Worm (Caenorhabditis elegans) whole organism, L2 larva: Measurements from ENCODE around the gene K01B6.4.

ENCODE experiments used
- elt-3 ChIP-seq: sonication (generic microtip); optimal IDR thresholded peaks from 2 replicates; lab custom pipeline; 2017; ENCODE audit warnings: missing biosample characterization, missing genetic modification characterization
- lin-39 ChIP-seq: fragments of 150-350 bp; optimal IDR thresholded peaks from 2 replicates; lab custom pipeline; 2014; ENCODE audit warnings: missing biosample characterization, missing genetic modification reagents, missing genetic modification characterization
- mab-5 ChIP-seq: fragments of 150-350 bp; optimal IDR thresholded peaks from 2 replicates; lab custom pipeline; 2014; ENCODE audit warnings: missing biosample characterization, missing genetic modification characterization
- nhr-11 ChIP-seq: fragments of 150-350 bp; optimal IDR thresholded peaks from 2 replicates; lab custom pipeline; 2014; ENCODE audit warnings: missing biosample characterization, missing genetic modification characterization
- nhr-237 ChIP-seq: fragments of 150-350 bp; optimal IDR thresholded peaks from 2 replicates; lab custom pipeline; 2014; ENCODE audit warnings: missing biosample characterization, missing genetic modification characterization
- skn-1 ChIP-seq: sonication (generic microtip); optimal IDR thresholded peaks from 2 replicates; lab custom pipeline; 2017; ENCODE audit warnings: missing biosample characterization, missing genetic modification characterization

DNA sequence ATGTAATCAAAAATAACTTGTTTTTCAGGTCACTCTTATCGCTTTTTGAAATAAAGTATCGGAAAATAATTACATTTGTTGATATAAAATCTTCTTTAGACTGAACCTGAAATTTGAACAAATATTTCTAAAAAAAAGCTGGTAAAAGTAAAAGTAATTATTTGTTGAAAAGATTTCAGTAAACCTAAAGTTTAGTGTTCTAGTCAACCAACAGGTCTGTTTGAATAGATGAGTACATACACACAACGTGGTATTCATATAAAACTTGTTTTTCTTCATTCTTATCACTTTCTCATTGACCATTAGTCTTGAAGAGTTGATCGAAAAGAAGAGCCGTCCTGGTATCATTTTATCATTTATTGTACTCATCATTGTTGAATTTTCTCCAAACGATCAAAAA is 22.4 kb upstream of the K01B6.4 start, which contains the start of gene C40H1.9:
- TF ChIP-seq nhr-237 (tag; lab: Kevin White, UChicago): no peak
- no peak for TF ChIP-seq elt-3 (tag; lab: Kevin White, UChicago)
- no peak for TF ChIP-seq lin-39 (tag; lab: Kevin White, UChicago)
- TF ChIP-seq nhr-11: no peak
- TF ChIP-seq mab-5 (tag; lab: Kevin White, UChicago): no peak
- no peak for TF ChIP-seq skn-1 (tag; lab: Kevin White, UChicago)
